Worm (Caenorhabditis elegans): Measurements from ENCODE around the gene ufd-2.

The ufd-2 gene

ce11 chrII:8039416-8039815 lies 23.1 kb upstream of the ufd-2 start, which contains the start of the genes ubh-4 and algn-6:
ubh-4 (minus strand) TSS chrII:8039597.
algn-6 (plus strand) TSS chrII:8039802.
- TF ChIP-seq dsc-1 (tag; optimal IDR thresholded peaks at IDR 0.05) (peak; percentile 28), tlp-1 (tag; optimal IDR thresholded peaks at IDR 0.05) (no peak), mep-1 (tag; optimal IDR thresholded peaks at IDR 0.05) (peak; percentile 78), lin-13 (GFP tag; optimal IDR thresholded peaks at IDR 0.05) (no peak), vab-15 (tag; optimal IDR thresholded peaks at IDR 0.05) (peak; percentile 6), nhr-77 (tag; optimal IDR thresholded peaks at IDR 0.05) (peak; percentile 38), efl-3 (GFP tag; optimal IDR thresholded peaks at IDR 0.05) (no peak), grh-1 (GFP tag; IDR thresholded peaks at IDR 0.05) (no peak), C34B4.2 (tag; optimal IDR thresholded peaks at IDR 0.05) (no peak), isw-1 (GFP tag; IDR thresholded peaks at IDR 0.05) (peak; percentile 34), nhr-90 (tag; optimal IDR thresholded peaks at IDR 0.05; ENCODE audit: poor library complexity) (peak; percentile 53), snpc-4 (tag; optimal IDR thresholded peaks at IDR 0.05) (peak; percentile 8), ztf-11 (tag; optimal IDR thresholded peaks at IDR 0.05) (peak in 1 of 2 experiments; percentile 43), mab-9 (GFP tag; IDR thresholded peaks at IDR 0.05) (no peak), nhr-47 (tag; optimal IDR thresholded peaks at IDR 0.05) (peak; percentile 70), nhr-20 (tag; optimal IDR thresholded peaks at IDR 0.05) (peak; percentile 72), unc-130 (tag; optimal IDR thresholded peaks at IDR 0.05) (peak; percentile 34), zip-4 (GFP tag; optimal IDR thresholded peaks at IDR 0.05) (no peak), ets-5 (GFP tag; IDR thresholded peaks at IDR 0.05) (no peak), unc-98 (GFP tag; IDR thresholded peaks at IDR 0.05) (no peak), lin-15B (tag; optimal IDR thresholded peaks at IDR 0.05) (peak; percentile 83), mdl-1 (tag; optimal IDR thresholded peaks at IDR 0.05) (peak in 1 of 2 experiments; percentile 17), zag-1 (tag; optimal IDR thresholded peaks at IDR 0.05) (no peak), egl-13 (tag; optimal IDR thresholded peaks at IDR 0.05) (peak; percentile 13), irx-1 (tag; optimal IDR thresholded peaks at IDR 0.05) (peak; percentile 44), ceh-90 (tag; optimal IDR thresholded peaks at IDR 0.05) (peak; percentile 66), C04F5.9 (tag; optimal IDR thresholded peaks at IDR 0.05) (no peak), hlh-17 (GFP tag; optimal IDR thresholded peaks at IDR 0.05; ENCODE audit: borderline replicate concordance) (no peak), sox-4 (tag; optimal IDR thresholded peaks at IDR 0.05) (no peak), unc-86 (tag; optimal IDR thresholded peaks at IDR 0.05) (peak; percentile 23), ceh-82 (tag; optimal IDR thresholded peaks at IDR 0.05) (no peak), pax-3 (tag; optimal IDR thresholded peaks at IDR 0.05) (peak; percentile 65), nhr-237 (tag; optimal IDR thresholded peaks at IDR 0.05) (no peak), aly-2 (tag; optimal IDR thresholded peaks at IDR 0.05) (no peak), snu-23 (GFP tag; optimal IDR thresholded peaks at IDR 0.05) (peak; percentile 69), mef-2 (tag; optimal IDR thresholded peaks at IDR 0.05) (no peak), ceh-88 (GFP tag; IDR thresholded peaks at IDR 0.05) (no peak), unc-62 (GFP tag; optimal IDR thresholded peaks at IDR 0.05) (no peak), swsn-7 (tag; optimal IDR thresholded peaks at IDR 0.05) (peak; percentile 46), sptf-1 (tag; optimal IDR thresholded peaks at IDR 0.05) (no peak), fkh-4 (tag; optimal IDR thresholded peaks at IDR 0.05; ENCODE audit: borderline replicate concordance) (no peak), nhr-85 (tag) (peak; percentile 75), C16A3.4 (tag; optimal IDR thresholded peaks at IDR 0.05) (peak; percentile 82), rnt-1 (tag; optimal IDR thresholded peaks at IDR 0.05) (peak; percentile 74), fkh-10 (GFP tag; optimal IDR thresholded peaks at IDR 0.05) (no peak), lir-3 (tag; optimal IDR thresholded peaks at IDR 0.05; ENCODE audit: poor library complexity) (peak; percentile 80), ama-1 (optimal IDR thresholded peaks at IDR 0.05) (no peak), egl-27 (tag; optimal IDR thresholded peaks at IDR 0.05) (no peak), nhr-11 (tag; optimal IDR thresholded peaks at IDR 0.05) (no peak), nhr-19 (GFP tag; conservative IDR thresholded peaks at IDR 0.05) (peak; percentile 50), aha-1 (tag; optimal IDR thresholded peaks at IDR 0.05) (no peak), elt-3 (tag; optimal IDR thresholded peaks at IDR 0.05) (peak in 1 of 6 experiments; percentile 49), blmp-1 (tag; optimal IDR thresholded peaks at IDR 0.05) (peak; percentile 16), dpl-1 (GFP tag; optimal IDR thresholded peaks at IDR 0.05) (peak; percentile 57 to 74 (median 63))
